Worm (Caenorhabditis elegans) whole organism, L1 larva: Measurements from ENCODE around the gene srh-245.

ENCODE experiments used
- C04F5.9 ChIP-seq: sonication (generic microtip); optimal IDR thresholded peaks from 2 replicates; lab custom pipeline; 2016; ENCODE audit warnings: missing genetic modification characterization, missing compliant biosample characterization
- C16A3.4 ChIP-seq: fragments of 150-350 bp; optimal IDR thresholded peaks from 2 replicates; lab custom pipeline; 2014; ENCODE audit warnings: missing biosample characterization, missing genetic modification characterization
- C34B4.2 ChIP-seq: sonication (generic microtip); optimal IDR thresholded peaks from 2 replicates; lab custom pipeline; 2017; ENCODE audit warnings: mild to moderate bottlenecking, missing genetic modification characterization, missing compliant biosample characterization
- Y116A8C.19 ChIP-seq: sonication (generic microtip); optimal IDR thresholded peaks from 2 replicates; lab custom pipeline; 2016; ENCODE audit warnings: missing compliant biosample characterization, missing genetic modification characterization, borderline replicate concordance
- blmp-1 ChIP-seq: fragments of 150-350 bp; optimal IDR thresholded peaks from 2 replicates; lab custom pipeline; 2014; ENCODE audit warnings: missing biosample characterization, missing genetic modification characterization
- ceh-63 ChIP-seq: fragments of 200-800 bp; sonication (Bioruptor generic); optimal IDR thresholded peaks from 2 replicates; lab custom pipeline; 2018; ENCODE audit warnings: mild to moderate bottlenecking, missing genetic modification characterization, missing compliant biosample characterization
- ceh-82 ChIP-seq, 3 experiments: fragments of 150-350 bp in 1 of 3; sonication (generic microtip) in 2 of 3; optimal IDR thresholded peaks; 2 replicates each; lab custom pipeline; 2014 to 2017; ENCODE audit warnings: missing biosample characterization in 3 of 3, missing genetic modification characterization in 3 of 3
- ceh-88 ChIP-seq: fragments of 200-800 bp; sonication (Bioruptor generic); IDR thresholded peaks from 2 replicates; pipeline ENCODE4 v1.3.6; 2022; ENCODE audit warnings: missing genetic modification characterization, missing compliant biosample characterization
- ceh-90 ChIP-seq: sonication (generic microtip); optimal IDR thresholded peaks from 2 replicates; lab custom pipeline; 2016; ENCODE audit warnings: missing genetic modification characterization, missing compliant biosample characterization
- dpl-1 ChIP-seq, 3 experiments: fragments of 150-350 bp in 2 of 3; sonication (generic microtip) in 1 of 3; optimal IDR thresholded peaks; 2 replicates each; lab custom pipeline; 2014 to 2017; ENCODE audit warnings: missing biosample characterization in 3 of 3, missing genetic modification characterization in 3 of 3, missing genetic modification reagents in 3 of 3
- efl-1 ChIP-seq, 4 experiments: fragments of 150-350 bp; optimal IDR thresholded peaks in 3 of 4; peaks in 1 of 4; 1 replicate in 1 of 4; 2 replicates in 3 of 4; lab custom pipeline; 2014; ENCODE audit warnings: missing biosample characterization in 2 of 4, missing genetic modification characterization in 2 of 4, missing genetic modification reagents in 2 of 4
- efl-3 ChIP-seq: fragments of 200-800 bp; sonication (Bioruptor generic); optimal IDR thresholded peaks from 2 replicates; lab custom pipeline; 2018; ENCODE audit warnings: mild to moderate bottlenecking, missing genetic modification characterization, missing compliant biosample characterization
- egl-13 ChIP-seq: sonication (generic microtip); optimal IDR thresholded peaks from 2 replicates; lab custom pipeline; 2016; ENCODE audit warnings: missing genotype, missing genetic modification reagents, missing genetic modification characterization, missing compliant biosample characterization
- egl-27 ChIP-seq, 2 experiments: fragments of 150-350 bp in 1 of 2; sonication (generic microtip); optimal IDR thresholded peaks; 3 replicates each; lab custom pipeline; 2017 to 2018; ENCODE audit warnings: missing biosample characterization in 2 of 2, missing genetic modification characterization in 2 of 2, missing genetic modification reagents in 2 of 2
- elt-2 ChIP-seq: sonication (generic microtip); optimal IDR thresholded peaks from 2 replicates; lab custom pipeline; 2016; ENCODE audit warnings: missing genetic modification characterization, mild to moderate bottlenecking, inconsistent platforms, missing compliant biosample characterization, missing genetic modification reagents
- elt-3 ChIP-seq, 6 experiments: fragments of 150-350 bp in 1 of 6; sonication (generic microtip); optimal IDR thresholded peaks; 2 replicates each; lab custom pipeline; 2017 to 2018; ENCODE audit warnings: missing biosample characterization in 6 of 6, missing genetic modification characterization in 6 of 6, inconsistent platforms in 1 of 6
- fkh-10 ChIP-seq: sonication (generic microtip); optimal IDR thresholded peaks from 2 replicates; lab custom pipeline; 2017; ENCODE audit warnings: missing biosample characterization, missing genetic modification reagents, missing genetic modification characterization
- fkh-4 ChIP-seq: sonication (generic microtip); optimal IDR thresholded peaks from 2 replicates; lab custom pipeline; 2016; ENCODE audit warnings: missing compliant biosample characterization, missing genetic modification characterization, borderline replicate concordance
- fkh-8 ChIP-seq: sonication (generic microtip); optimal IDR thresholded peaks from 2 replicates; lab custom pipeline; 2016; ENCODE audit warnings: mild to moderate bottlenecking, missing genetic modification characterization, missing compliant biosample characterization
- fos-1 ChIP-seq: fragments of 150-350 bp; optimal IDR thresholded peaks from 2 replicates; lab custom pipeline; 2014; ENCODE audit warnings: missing biosample characterization, missing genetic modification characterization
- grh-1 ChIP-seq: fragments of 200-800 bp; sonication (Bioruptor generic); IDR thresholded peaks from 2 replicates; pipeline ENCODE4 v1.3.6; 2022; ENCODE audit warnings: missing genetic modification reagents, missing genetic modification characterization, missing compliant biosample characterization
- hpl-2 ChIP-seq: fragments of 150-350 bp; optimal IDR thresholded peaks from 2 replicates; lab custom pipeline; 2014; ENCODE audit warnings: missing biosample characterization, missing genetic modification reagents, missing genetic modification characterization
- isw-1 ChIP-seq: fragments of 200-800 bp; sonication (Bioruptor generic); IDR thresholded peaks from 2 replicates; pipeline ENCODE4 v1.3.6; 2022; ENCODE audit warnings: missing genetic modification characterization, missing compliant biosample characterization
- lin-35 ChIP-seq, 2 experiments: fragments of 150-350 bp; optimal IDR thresholded peaks; 2 replicates each; lab custom pipeline; 2014; ENCODE audit warnings: missing biosample characterization in 2 of 2, missing genetic modification characterization in 2 of 2, missing genetic modification reagents in 2 of 2
- mab-9 ChIP-seq: fragments of 200-800 bp; sonication (Bioruptor generic); IDR thresholded peaks from 2 replicates; pipeline ENCODE4 v1.3.6; 2022; ENCODE audit warnings: missing genetic modification reagents, missing genetic modification characterization, missing compliant biosample characterization
- mdl-1 ChIP-seq, 2 experiments: fragments of 150-350 bp; optimal IDR thresholded peaks; 2 replicates each; lab custom pipeline; 2014 to 2017; ENCODE audit warnings: missing biosample characterization in 2 of 2, missing genetic modification characterization in 2 of 2, inconsistent platforms in 1 of 2
- nhr-237 ChIP-seq: fragments of 150-350 bp; optimal IDR thresholded peaks from 2 replicates; lab custom pipeline; 2014; ENCODE audit warnings: missing biosample characterization, missing genetic modification characterization
- nhr-71 ChIP-seq: sonication (generic microtip); optimal IDR thresholded peaks from 2 replicates; lab custom pipeline; 2016; ENCODE audit warnings: mild to moderate bottlenecking, missing genetic modification characterization, moderate library complexity, missing compliant biosample characterization
- nhr-76 ChIP-seq: sonication (generic microtip); optimal IDR thresholded peaks from 2 replicates; lab custom pipeline; 2017; ENCODE audit warnings: missing biosample characterization, missing genetic modification characterization
- nhr-77 ChIP-seq: fragments of 150-350 bp; optimal IDR thresholded peaks from 2 replicates; lab custom pipeline; 2014; ENCODE audit warnings: missing biosample characterization, missing genetic modification characterization
- nhr-84 ChIP-seq: sonication (generic microtip); optimal IDR thresholded peaks from 2 replicates; lab custom pipeline; 2017; ENCODE audit warnings: missing biosample characterization, missing genetic modification characterization
- pax-3 ChIP-seq: fragments of 200-800 bp; sonication (Bioruptor generic); optimal IDR thresholded peaks from 2 replicates; lab custom pipeline; 2018; ENCODE audit warnings: mild to moderate bottlenecking, missing genetic modification characterization, moderate library complexity, missing compliant biosample characterization
- sox-4 ChIP-seq: sonication (generic microtip); optimal IDR thresholded peaks from 2 replicates; lab custom pipeline; 2016; ENCODE audit warnings: missing genetic modification characterization, missing compliant biosample characterization
- sptf-1 ChIP-seq: fragments of 150-350 bp; optimal IDR thresholded peaks from 2 replicates; lab custom pipeline; 2014; ENCODE audit warnings: missing biosample characterization, missing genetic modification characterization
- tbx-2 ChIP-seq: sonication (generic microtip); optimal IDR thresholded peaks from 2 replicates; lab custom pipeline; 2016; ENCODE audit warnings: missing genetic modification characterization, missing compliant biosample characterization
- zag-1 ChIP-seq: fragments of 150-350 bp; optimal IDR thresholded peaks from 2 replicates; lab custom pipeline; 2014; ENCODE audit warnings: missing biosample characterization, missing genetic modification characterization

srh-245 gene

ce11 chrV:692720-693422 is 37.1 kb upstream of the srh-245 start, which contains the start of gene srx-4:
Gene srx-4 (minus strand): TSS chrV:692770.
- TF ChIP-seq C04F5.9 (tag; lab: Kevin White, UChicago): no peak
- TF ChIP-seq isw-1: no peak
- TF ChIP-seq tbx-2 (tag; lab: Kevin White, UChicago): no peak
- TF ChIP-seq fkh-4 (tag; lab: Kevin White, UChicago): no peak
- no peak for TF ChIP-seq fkh-10 (GFP tag; lab: Kevin White, UChicago)
- no peak for TF ChIP-seq nhr-77 (tag; lab: Kevin White, UChicago)
- no peak for TF ChIP-seq ceh-63
- TF ChIP-seq Y116A8C.19 (tag; lab: Kevin White, UChicago): no peak
- TF ChIP-seq, all 84 proteins: peak for 0

- TF ChIP-seq pax-3 (tag; lab: Kevin White, UChicago) (no peak), hpl-2 (GFP tag; lab: Kevin White, UChicago) (no peak), Y116A8C.19 (tag; lab: Kevin White, UChicago) (no peak), blmp-1 (tag; lab: Kevin White, UChicago) (no peak), elt-3 (tag; optimal IDR thresholded peaks at IDR 0.05; lab: Kevin White, UChicago) (no peak), mdl-1 (tag; optimal IDR thresholded peaks at IDR 0.05; lab: Kevin White, UChicago) (no peak), zag-1 (tag; lab: Kevin White, UChicago) (no peak), nhr-84 (tag; lab: Kevin White, UChicago) (no peak), nhr-76 (tag; lab: Kevin White, UChicago) (no peak)
- TF ChIP-seq, all 84 proteins: peak for 0
Measured at ce11 chrV:689538-689937, 33.8 kb upstream of the srh-245 start.

ce11 chrV:687384-687783 is 31.7 kb upstream of the srh-245 start, which contains the start of gene H25P19.1:
Gene H25P19.1 (plus strand): TSS chrV:687684.
- TF ChIP-seq blmp-1 (tag; lab: Kevin White, UChicago) (peak; percentile 66), ceh-88 (no peak), nhr-237 (tag; lab: Kevin White, UChicago) (no peak)

- TF ChIP-seq efl-1 (optimal IDR thresholded peaks at IDR 0.05; lab: Kevin White, UChicago) (no peak), efl-1 (GFP tag; optimal IDR thresholded peaks at IDR 0.05 in 1 of 2; lab: Kevin White, UChicago) (peak in 1 of 2 experiments; percentile 15), egl-27 (tag; optimal IDR thresholded peaks at IDR 0.05; lab: Kevin White, UChicago) (no peak), fos-1 (tag; lab: Kevin White, UChicago) (no peak), elt-2 (peak; percentile 33), ceh-90 (tag; lab: Kevin White, UChicago) (no peak)
Measured at ce11 chrV:683858-684257, 28.1 kb upstream of the srh-245 start, which contains the start of gene F31F4.1. Gene F31F4.1 (plus strand): TSS chrV:684060.

ce11 chrV:682031-682430 is 26.3 kb upstream of the srh-245 start, which contains the start of gene srx-23:
Gene srx-23 (plus strand): TSS chrV:682331.
- TF ChIP-seq mab-9 (GFP tag; lab: Robert Waterston, UW) (no peak), sox-4 (tag; lab: Kevin White, UChicago) (peak; percentile 56), fkh-8 (tag; lab: Kevin White, UChicago) (peak; percentile 49), efl-3 (GFP tag; lab: Kevin White, UChicago) (no peak), ceh-82 (tag; optimal IDR thresholded peaks at IDR 0.05; lab: Kevin White, UChicago) (no peak), dpl-1 (GFP tag; optimal IDR thresholded peaks at IDR 0.05; lab: Kevin White, UChicago) (no peak), grh-1 (GFP tag; lab: Robert Waterston, UW) (no peak), C04F5.9 (tag; lab: Kevin White, UChicago) (no peak), C16A3.4 (tag; lab: Kevin White, UChicago) (no peak), lin-35 (GFP tag; optimal IDR thresholded peaks at IDR 0.05; lab: Kevin White, UChicago) (no peak), sptf-1 (tag; lab: Kevin White, UChicago) (no peak), zag-1 (tag; lab: Kevin White, UChicago) (no peak), C34B4.2 (tag; lab: Kevin White, UChicago) (no peak), fkh-10 (GFP tag; lab: Kevin White, UChicago) (no peak), nhr-71 (tag; lab: Kevin White, UChicago) (no peak), blmp-1 (tag; lab: Kevin White, UChicago) (no peak), egl-13 (tag; lab: Kevin White, UChicago) (no peak)
